Worm (Caenorhabditis elegans): ENCODE data around the gene aqp-5.

- no peak for TF ChIP-seq ref-1 (GFP tag; conservative IDR thresholded peaks at IDR 0.05)
- no peak for TF ChIP-seq med-1 (GFP tag; optimal IDR thresholded peaks at IDR 0.05; ENCODE audit: insufficient read depth)
- no peak for TF ChIP-seq klf-2 (GFP tag; conservative IDR thresholded peaks at IDR 0.05)
- TF ChIP-seq ztf-23 (GFP tag; IDR thresholded peaks at IDR 0.05) = no peak
- TF ChIP-seq ztf-29 (GFP tag; IDR thresholded peaks at IDR 0.05) = no peak
- no peak for TF ChIP-seq flt-1 (GFP tag; IDR thresholded peaks at IDR 0.05)
- no peak for TF ChIP-seq tab-1 (GFP tag; IDR thresholded peaks at IDR 0.05)
- TF ChIP-seq T22C8.4 (GFP tag; IDR thresholded peaks at IDR 0.05) = no peak
Measured at ce11 chrV:10478097-10478828, 13.3 kb upstream of the aqp-5 start, which contains the start of the genes crp-1 and Y32F6B.9.
